Worm (Caenorhabditis elegans) whole organism, young adult: Measurements from ENCODE around the gene rdy-2.

ENCODE experiments used
- D2030.7 ChIP-seq: fragments of 200-800 bp; sonication (Bioruptor generic); IDR thresholded peaks from 2 replicates; pipeline ENCODE4 v1.3.6; 2022; ENCODE audit warnings: missing genetic modification reagents, missing genetic modification characterization, missing compliant biosample characterization
- T07F8.4 ChIP-seq: sonication (generic microtip); optimal IDR thresholded peaks from 2 replicates; lab custom pipeline; 2016; ENCODE audit warnings: mild to moderate bottlenecking, missing genetic modification characterization, moderate library complexity, missing compliant biosample characterization
- Y53G8AR.9 ChIP-seq: fragments of 200-800 bp; sonication (Bioruptor generic); conservative IDR thresholded peaks from 2 replicates; pipeline ENCODE4 v1.3.6; 2022; ENCODE audit warnings: missing genetic modification reagents, missing genetic modification characterization, missing compliant biosample characterization
- Y67H2A.10 ChIP-seq: fragments of 200-800 bp; sonication (Bioruptor generic); conservative IDR thresholded peaks from 2 replicates; pipeline ENCODE4 v1.3.6; 2022; ENCODE audit warnings: missing genetic modification reagents, missing genetic modification characterization, missing compliant biosample characterization
- ekl-4 ChIP-seq: fragments of 200-800 bp; sonication (Bioruptor generic); IDR thresholded peaks from 2 replicates; pipeline ENCODE4 v1.3.6; 2022; ENCODE audit warnings: missing genetic modification reagents, missing genetic modification characterization, missing compliant biosample characterization
- him-1 ChIP-seq: sonication (generic microtip); optimal IDR thresholded peaks from 2 replicates; lab custom pipeline; 2016; ENCODE audit warnings: missing genotype, missing genetic modification reagents, missing genetic modification characterization, missing compliant biosample characterization
- pha-4 ChIP-seq: fragments of 150-350 bp; sonication (generic microtip); optimal IDR thresholded peaks from 2 replicates; lab custom pipeline; 2014; ENCODE audit warnings: missing biosample characterization, missing genetic modification reagents, missing genetic modification characterization
- rpc-1 ChIP-seq, 2 experiments: fragments of 150-350 bp in 1 of 2; sonication (generic microtip) in 1 of 2; optimal IDR thresholded peaks; 2 replicates each; lab custom pipeline; 2014 to 2018; ENCODE audit warnings: missing biosample characterization in 1 of 2, missing genetic modification characterization in 1 of 2, missing genetic modification reagents in 1 of 2, missing genotype in 1 of 2
- ztf-25 ChIP-seq: fragments of 200-800 bp; sonication (Bioruptor generic); IDR thresholded peaks from 2 replicates; pipeline ENCODE4 v1.3.6; 2022; ENCODE audit warnings: missing genetic modification reagents, missing genetic modification characterization, missing compliant biosample characterization
- ztf-3 ChIP-seq: fragments of 200-800 bp; sonication (Bioruptor generic); optimal IDR thresholded peaks from 2 replicates; lab custom pipeline; 2018; ENCODE audit warnings: mild to moderate bottlenecking, missing genetic modification characterization, missing compliant biosample characterization

ce11 chrV:13551601-13552000 lies 49.2 kb downstream of the rdy-2 start, which contains the start of the genes C56A3.4 and C56A3.5:
- no peak for TF ChIP-seq him-1 (tag; lab: Kevin White, UChicago)
- TF ChIP-seq D2030.7 (GFP tag; lab: Robert Waterston, UW), result 0 out of 2 replicates have a peak, but pooled peaks have one; percentile 26
- TF ChIP-seq ztf-25 (GFP tag; lab: Robert Waterston, UW), result 0 out of 2 replicates have a peak, but pooled peaks have one; percentile 10
- TF ChIP-seq pha-4 (tag; lab: Kevin White, UChicago), result no peak
- no peak for TF ChIP-seq Y67H2A.10 (GFP tag; lab: Robert Waterston, UW)
- no peak for TF ChIP-seq Y53G8AR.9 (GFP tag; lab: Robert Waterston, UW)
- TF ChIP-seq ztf-3 (GFP tag; lab: Kevin White, UChicago), result no peak
- TF ChIP-seq ekl-4 (GFP tag; lab: Robert Waterston, UW), result no peak
- no peak for TF ChIP-seq rpc-1 (optimal IDR thresholded peaks at IDR 0.05; lab: Kevin White, UChicago)
- TF ChIP-seq rpc-1 (tag; optimal IDR thresholded peaks at IDR 0.05; lab: Kevin White, UChicago), result no peak
- TF ChIP-seq T07F8.4 (tag; lab: Kevin White, UChicago), result no peak
